Fruit fly (Drosophila melanogaster) whole organism, embryonic: ENCODE data around the gene HtrA2.
A peak's percentile ranks its signal among the peaks of the same experiment; 100 is the strongest.

Experiments
- Atf3 ChIP-seq: fragments of 200-800 bp; sonication (Bioruptor generic); optimal IDR thresholded peaks from 3 replicates; lab custom pipeline; 2016; ENCODE audit warnings: missing biosample characterization, missing genetic modification characterization
- Awh ChIP-seq: fragments of 200-800 bp; sonication (Bioruptor generic); IDR thresholded peaks from 2 replicates; pipeline ENCODE4, ENCODE4 v1.3.6; 2022; ENCODE audit warnings: missing biosample characterization, missing genetic modification characterization
- CG10565 ChIP-seq: fragments of 200-800 bp; sonication (Bioruptor generic); optimal IDR thresholded peaks from 3 replicates; lab custom pipeline; 2016; ENCODE audit warnings: missing biosample characterization, mild to moderate bottlenecking, missing genetic modification characterization
- CG11085 ChIP-seq: fragments of 200-800 bp; sonication (Bioruptor generic); IDR thresholded peaks from 2 replicates; pipeline ENCODE4 v1.3.6; 2022; ENCODE audit warnings: missing biosample characterization, missing genetic modification characterization
- CG11504 ChIP-seq: fragments of 200-800 bp; sonication (Bioruptor generic); optimal IDR thresholded peaks from 3 replicates; lab custom pipeline; 2019; ENCODE audit warnings: missing biosample characterization, mild to moderate bottlenecking, missing genetic modification characterization, moderate library complexity
- CG13424 ChIP-seq: fragments of 200-800 bp; sonication (Bioruptor generic); optimal IDR thresholded peaks from 2 replicates; lab custom pipeline; 2019; ENCODE audit warnings: missing biosample characterization, mild to moderate bottlenecking, missing genetic modification characterization, moderate library complexity
- CG14710 ChIP-seq: fragments of 200-800 bp; sonication (Bioruptor generic); optimal IDR thresholded peaks from 3 replicates; lab custom pipeline; 2019; ENCODE audit warnings: missing biosample characterization, mild to moderate bottlenecking, missing genetic modification characterization, moderate library complexity
- CG14965 ChIP-seq: fragments of 200-800 bp; sonication (Bioruptor generic); optimal IDR thresholded peaks from 2 replicates; lab custom pipeline; 2016; ENCODE audit warnings: missing biosample characterization, missing genetic modification characterization, borderline replicate concordance
- CG17829 ChIP-seq: fragments of 200-800 bp; optimal IDR thresholded peaks from 2 replicates; lab custom pipeline; 2019; ENCODE audit warnings: missing biosample characterization, mild to moderate bottlenecking, missing genetic modification characterization, moderate library complexity
- CG18599 ChIP-seq: fragments of 200-800 bp; sonication (Bioruptor generic); optimal IDR thresholded peaks from 3 replicates; lab custom pipeline; 2017; ENCODE audit warnings: missing biosample characterization, missing genetic modification characterization, mild to moderate bottlenecking, moderate library complexity, missing genetic modification reagents
- CG2202 ChIP-seq: fragments of 200-800 bp; sonication (Bioruptor generic); optimal IDR thresholded peaks from 2 replicates; lab custom pipeline; 2018; ENCODE audit warnings: missing biosample characterization, mild to moderate bottlenecking, missing genetic modification characterization
- CG30020 ChIP-seq: fragments of 200-800 bp; optimal IDR thresholded peaks from 2 replicates; lab custom pipeline; 2019; ENCODE audit warnings: missing biosample characterization, mild to moderate bottlenecking, missing genetic modification characterization, moderate library complexity
- CG30403 ChIP-seq: fragments of 200-800 bp; sonication (Bioruptor generic); optimal IDR thresholded peaks from 3 replicates; lab custom pipeline; 2016; ENCODE audit warnings: missing biosample characterization, missing genetic modification characterization
- CG33213 ChIP-seq: fragments of 200-800 bp; sonication (Bioruptor generic); optimal IDR thresholded peaks from 3 replicates; lab custom pipeline; 2016; ENCODE audit warnings: missing biosample characterization, missing genetic modification characterization
- CG34224 ChIP-seq: fragments of 200-800 bp; sonication (Bioruptor generic); IDR thresholded peaks from 3 replicates; pipeline ENCODE4 v1.3.6; 2022; ENCODE audit warnings: missing biosample characterization, missing genetic modification characterization; ENCODE audit not compliant: partially characterized antibody
- CG34422 ChIP-seq: fragments of 200-800 bp; sonication (Bioruptor generic); IDR thresholded peaks from 3 replicates; pipeline ENCODE4 v1.3.6; 2022; ENCODE audit warnings: missing biosample characterization, missing genetic modification characterization
- CG6689 ChIP-seq: fragments of 200-800 bp; sonication (Bioruptor generic); IDR thresholded peaks from 2 replicates; pipeline ENCODE4 v1.3.6; 2022; ENCODE audit warnings: missing biosample characterization, missing genetic modification characterization
- CG6854 ChIP-seq: fragments of 200-800 bp; sonication (Bioruptor generic); optimal IDR thresholded peaks from 3 replicates; lab custom pipeline; 2017; ENCODE audit warnings: missing biosample characterization, mild to moderate bottlenecking, missing genetic modification characterization
- CG7357 ChIP-seq: fragments of 200-800 bp; sonication (Bioruptor generic); IDR thresholded peaks from 3 replicates; pipeline ENCODE4 v1.3.6; 2022; ENCODE audit warnings: missing biosample characterization, missing genetic modification characterization
- CG7556 ChIP-seq: fragments of 200-800 bp; sonication (Bioruptor generic); optimal IDR thresholded peaks from 2 replicates; lab custom pipeline; 2017; ENCODE audit warnings: missing biosample characterization, mild to moderate bottlenecking, missing genetic modification characterization
- CG7745 ChIP-seq: fragments of 200-800 bp; sonication (Bioruptor generic); optimal IDR thresholded peaks from 2 replicates; lab custom pipeline; 2018; ENCODE audit warnings: missing biosample characterization, mild to moderate bottlenecking, missing genetic modification characterization, moderate library complexity
- CG8478 ChIP-seq: fragments of >200 bp; optimal IDR thresholded peaks from 2 replicates; lab custom pipeline; 2018
- CkIIα-i1 ChIP-seq: fragments of 200-800 bp; sonication (Bioruptor generic); IDR thresholded peaks from 2 replicates; pipeline ENCODE4 v1.3.6; 2022; ENCODE audit warnings: missing biosample characterization, missing genetic modification characterization
- D19A ChIP-seq: fragments of 200-800 bp; optimal IDR thresholded peaks from 3 replicates; lab custom pipeline; 2019; ENCODE audit warnings: missing biosample characterization, mild to moderate bottlenecking, missing genetic modification characterization, moderate library complexity
- E2f2 ChIP-seq: fragments of 200-800 bp; sonication (Bioruptor generic); IDR thresholded peaks from 2 replicates; pipeline ENCODE4 v1.3.6; 2022; ENCODE audit warnings: missing biosample characterization, missing genetic modification characterization
- H15 ChIP-seq: fragments of 200-800 bp; sonication (Bioruptor generic); IDR thresholded peaks from 3 replicates; pipeline ENCODE4 v1.3.6; 2022; ENCODE audit warnings: missing biosample characterization, missing genetic modification characterization
- HLH4C ChIP-seq: fragments of 200-800 bp; sonication (Bioruptor generic); IDR thresholded peaks from 3 replicates; pipeline ENCODE4 v1.3.6; 2022; ENCODE audit warnings: missing biosample characterization, missing genetic modification characterization; ENCODE audit not compliant: partially characterized antibody
- Kr ChIP-seq: fragments of 200-800 bp; sonication (Bioruptor generic); optimal IDR thresholded peaks from 2 replicates; lab custom pipeline; 2017; ENCODE audit warnings: missing biosample characterization, mild to moderate bottlenecking, missing genetic modification characterization
- Mad ChIP-seq: fragments of 200-800 bp; sonication (Bioruptor generic); optimal IDR thresholded peaks from 2 replicates; lab custom pipeline; 2016; ENCODE audit warnings: missing biosample characterization, missing genetic modification characterization
- NC2α ChIP-seq: fragments of 200-800 bp; sonication (Bioruptor generic); optimal IDR thresholded peaks from 2 replicates; lab custom pipeline; 2016; ENCODE audit warnings: missing biosample characterization, missing genetic modification characterization
- NC2β ChIP-seq: fragments of 200-800 bp; sonication (Bioruptor generic); optimal IDR thresholded peaks from 2 replicates; lab custom pipeline; 2016; ENCODE audit warnings: missing biosample characterization, missing genetic modification characterization
- NFAT ChIP-seq: fragments of 200-800 bp; sonication (Bioruptor generic); IDR thresholded peaks from 2 replicates; pipeline ENCODE4 v1.3.6; 2022; ENCODE audit warnings: missing biosample characterization, missing genetic modification characterization
- Spps ChIP-seq: fragments of 200-800 bp; sonication (Bioruptor generic); optimal IDR thresholded peaks from 2 replicates; lab custom pipeline; 2018; ENCODE audit warnings: missing biosample characterization, mild to moderate bottlenecking, missing genetic modification characterization
- Usf ChIP-seq: fragments of 200-800 bp; sonication (Bioruptor generic); optimal IDR thresholded peaks from 2 replicates; lab custom pipeline; 2017; ENCODE audit warnings: missing genotype, missing biosample characterization, missing genetic modification characterization
- Xbp1 ChIP-seq: fragments of 200-800 bp; sonication (Bioruptor generic); optimal IDR thresholded peaks from 3 replicates; lab custom pipeline; 2016; ENCODE audit warnings: missing biosample characterization, mild to moderate bottlenecking, missing genetic modification characterization
- Xrp1 ChIP-seq: fragments of 200-800 bp; sonication (Bioruptor generic); IDR thresholded peaks from 2 replicates; pipeline ENCODE4 v1.3.6; 2022; ENCODE audit warnings: missing biosample characterization, missing genetic modification characterization
- ash1 ChIP-seq: fragments of 200-800 bp; sonication (Bioruptor generic); optimal IDR thresholded peaks from 2 replicates; lab custom pipeline; 2018; ENCODE audit warnings: missing biosample characterization, mild to moderate bottlenecking, missing genetic modification characterization
- bab2 ChIP-seq: fragments of 200-800 bp; sonication (Bioruptor generic); optimal IDR thresholded peaks from 2 replicates; lab custom pipeline; 2016; ENCODE audit warnings: missing biosample characterization, missing genetic modification characterization
- crp ChIP-seq, 2 experiments: fragments of 200-800 bp; sonication (Bioruptor generic); optimal IDR thresholded peaks; 2 replicates in 1 of 2; 3 replicates in 1 of 2; lab custom pipeline; 2017; ENCODE audit warnings: missing biosample characterization in 2 of 2, missing genetic modification characterization in 2 of 2, mild to moderate bottlenecking in 1 of 2, moderate library complexity in 1 of 2
- dpn ChIP-seq, 2 experiments: fragments of 200-800 bp; sonication (Bioruptor generic); optimal IDR thresholded peaks; 3 replicates each; lab custom pipeline; 2016; ENCODE audit warnings: missing biosample characterization in 2 of 2, missing genetic modification characterization in 2 of 2
- fu2 ChIP-seq: fragments of 200-800 bp; sonication (Bioruptor generic); optimal IDR thresholded peaks from 2 replicates; lab custom pipeline; 2016; ENCODE audit warnings: missing biosample characterization, missing genetic modification characterization
- grau ChIP-seq: fragments of 200-800 bp; optimal IDR thresholded peaks from 3 replicates; lab custom pipeline; 2019; ENCODE audit warnings: missing biosample characterization, mild to moderate bottlenecking, missing genetic modification characterization, moderate library complexity
- gro ChIP-seq: fragments of 200-800 bp; sonication (Bioruptor generic); optimal IDR thresholded peaks from 2 replicates; lab custom pipeline; 2016; ENCODE audit warnings: missing biosample characterization, missing genetic modification characterization
- insv ChIP-seq, 2 experiments: fragments of 200-800 bp; sonication (Bioruptor generic); optimal IDR thresholded peaks; 3 replicates each; lab custom pipeline; 2016 to 2018; ENCODE audit warnings: missing biosample characterization in 2 of 2, missing genetic modification characterization in 2 of 2
- lilli ChIP-seq: fragments of 200-800 bp; sonication (Bioruptor generic); optimal IDR thresholded peaks from 3 replicates; lab custom pipeline; 2016; ENCODE audit warnings: missing biosample characterization, missing genetic modification characterization
- oc ChIP-seq: fragments of 200-800 bp; sonication (Bioruptor generic); optimal IDR thresholded peaks from 2 replicates; lab custom pipeline; 2018; ENCODE audit warnings: missing biosample characterization, mild to moderate bottlenecking, missing genetic modification characterization, moderate library complexity
- pho ChIP-seq: fragments of 200-800 bp; sonication (Bioruptor generic); optimal IDR thresholded peaks from 2 replicates; lab custom pipeline; 2016; ENCODE audit warnings: missing biosample characterization, missing genetic modification characterization
- pita ChIP-seq: fragments of 200-800 bp; sonication (Bioruptor generic); optimal IDR thresholded peaks from 2 replicates; lab custom pipeline; 2017; ENCODE audit warnings: missing biosample characterization, mild to moderate bottlenecking, missing genetic modification characterization
- sens ChIP-seq: fragments of 200-800 bp; sonication (Bioruptor generic); peaks from one replicate; lab custom pipeline; 2016; ENCODE audit warnings: missing biosample characterization, missing genetic modification characterization
- sqz ChIP-seq: fragments of 200-800 bp; sonication (Bioruptor generic); optimal IDR thresholded peaks from 3 replicates; lab custom pipeline; 2018; ENCODE audit warnings: missing biosample characterization, mild to moderate bottlenecking, missing genetic modification characterization
- vnd ChIP-seq: fragments of 200-800 bp; sonication (Bioruptor generic); IDR thresholded peaks from 3 replicates; pipeline ENCODE4 v1.3.6; 2022; ENCODE audit warnings: missing biosample characterization, missing genetic modification characterization; ENCODE audit not compliant: partially characterized antibody
- wor ChIP-seq: fragments of 200-800 bp; sonication (Bioruptor generic); IDR thresholded peaks from 2 replicates; pipeline ENCODE4 v1.3.6; 2022; ENCODE audit warnings: missing biosample characterization, missing genetic modification characterization

The HtrA2 gene

DNA sequence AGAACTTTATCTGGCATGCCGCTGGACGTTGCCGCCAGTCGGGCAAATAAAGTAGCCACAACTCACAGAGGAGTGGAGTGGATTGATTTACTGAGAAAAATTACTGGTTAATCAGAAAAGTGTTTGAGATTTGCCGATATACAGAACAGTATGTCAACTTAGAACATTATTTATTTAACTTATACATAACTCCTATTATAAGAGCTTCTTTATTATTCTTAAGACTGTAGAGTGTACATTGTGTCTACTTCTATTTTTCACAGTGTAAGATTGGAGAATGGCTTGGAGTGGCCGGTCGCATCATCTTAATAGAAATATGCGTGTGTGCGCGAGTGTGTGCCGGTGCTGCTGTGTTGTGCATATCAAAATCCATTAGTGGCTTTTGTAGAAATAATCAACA lies 40.9 kb downstream of the HtrA2 start (continued):
- TF ChIP-seq H15 (GFP tag; lab: Robert Waterston, UW) (0 out of 3 replicates have a peak, but pooled peaks have one; percentile 27), CG6854 (GFP tag; lab: Kevin White, UChicago) (no peak), Awh (GFP tag; lab: Robert Waterston, UW) (no peak), CG8478 (lab: Kevin White, UChicago) (no peak), CG30020 (tag; lab: Kevin White, UChicago) (no peak), pho (GFP tag; lab: Kevin White, UChicago) (no peak), CG30403 (peak; percentile 47), Usf (GFP tag; lab: Kevin White, UChicago) (no peak), CG18599 (no peak), lilli (GFP tag; lab: Kevin White, UChicago) (peak; percentile 7), crp (GFP tag; optimal IDR thresholded peaks at IDR 0.05; lab: Kevin White, UChicago) (no peak), CG14965 (GFP tag; lab: Kevin White, UChicago) (no peak), CG17829 (peak; percentile 49), grau (tag; lab: Kevin White, UChicago) (peak; percentile 52), gro (GFP tag; lab: Kevin White, UChicago) (no peak), CG7556 (peak; percentile 4), NC2β (GFP tag; lab: Kevin White, UChicago) (no peak), sens (GFP tag; lab: Kevin White, UChicago) (peak; percentile 93), Atf3 (no peak), Mad (GFP tag; lab: Kevin White, UChicago) (no peak), D19A (tag; lab: Kevin White, UChicago) (peak; percentile 49), CG11504 (tag; lab: Kevin White, UChicago) (peak; percentile 57), E2f2 (GFP tag; lab: Robert Waterston, UW) (no peak), CG33213 (GFP tag; lab: Kevin White, UChicago) (no peak), dpn (GFP tag; optimal IDR thresholded peaks at IDR 0.05; lab: Kevin White, UChicago) (peak in 1 of 2 experiments; percentile 36), oc (tag; lab: Kevin White, UChicago) (peak; percentile 15), CG14710 (tag; lab: Kevin White, UChicago) (peak; percentile 53), bab2 (GFP tag; lab: Kevin White, UChicago) (peak; percentile 38), CG2202 (tag; lab: Kevin White, UChicago) (peak; percentile 51), vnd (no peak), CG34224 (GFP tag; lab: Robert Waterston, UW) (no peak), ash1 (no peak), NFAT (no peak), wor (GFP tag; lab: Robert Waterston, UW) (no peak), insv (GFP tag; optimal IDR thresholded peaks at IDR 0.05; lab: Kevin White, UChicago) (no peak), Xrp1 (GFP tag; lab: Robert Waterston, UW) (peak; percentile 71), CG13424 (tag; lab: Kevin White, UChicago) (peak; percentile 43), Kr (no peak), HLH4C (GFP tag; lab: Robert Waterston, UW) (no peak), CG7745 (tag; lab: Kevin White, UChicago) (no peak), CG10565 (no peak), CG6689 (GFP tag; lab: Robert Waterston, UW) (peak; percentile 43; the same call in 1 of the 2 replicates), NC2α (GFP tag; lab: Kevin White, UChicago) (no peak), fu2 (GFP tag; lab: Kevin White, UChicago) (no peak), pita (GFP tag; lab: Kevin White, UChicago) (no peak), CG34422 (GFP tag; lab: Robert Waterston, UW) (no peak), CkIIα-i1 (GFP tag; lab: Robert Waterston, UW) (no peak), CG11085 (GFP tag; lab: Robert Waterston, UW) (no peak), Spps (tag; lab: Kevin White, UChicago) (no peak), sqz (GFP tag; lab: Kevin White, UChicago) (no peak), Xbp1 (GFP tag; lab: Kevin White, UChicago) (peak; percentile 36), CG7357 (GFP tag; lab: Robert Waterston, UW) (no peak)
